Worm (Caenorhabditis elegans) whole organism, L4 larva: ENCODE measurements around the gene K12H6.10.

ENCODE experiments used
- aly-2 ChIP-seq: sonication (generic microtip); optimal IDR thresholded peaks from 2 replicates; lab custom pipeline; 2018; ENCODE audit warnings: missing biosample characterization, missing genetic modification characterization
- ama-1 ChIP-seq: fragments of 150-350 bp; optimal IDR thresholded peaks from 2 replicates; lab custom pipeline; 2014; ENCODE audit warnings: inconsistent platforms, mixed read lengths
- ctbp-1 ChIP-seq: fragments of 200-800 bp; sonication (Bioruptor generic); IDR thresholded peaks from 2 replicates; pipeline ENCODE4 v1.3.6; 2022; ENCODE audit warnings: missing genetic modification reagents, missing genetic modification characterization, missing compliant biosample characterization
- daf-16 ChIP-seq, 3 experiments: sonication (generic microtip); optimal IDR thresholded peaks; 2 replicates each; lab custom pipeline; 2016 to 2017; ENCODE audit warnings: missing genetic modification characterization in 3 of 3, missing genetic modification reagents in 3 of 3, mild to moderate bottlenecking in 2 of 3, missing compliant biosample characterization in 2 of 3, missing biosample characterization in 1 of 3, moderate library complexity in 1 of 3
- lin-1 ChIP-seq: fragments of 200-800 bp; sonication (Bioruptor generic); IDR thresholded peaks from 2 replicates; pipeline ENCODE4 v1.3.6; 2022; ENCODE audit warnings: missing genetic modification reagents, missing genetic modification characterization, missing compliant biosample characterization
- snpc-1.2 ChIP-seq: fragments of 200-800 bp; sonication (Bioruptor generic); IDR thresholded peaks from 2 replicates; pipeline ENCODE4 v1.3.6; 2022; ENCODE audit warnings: missing genetic modification reagents, missing genetic modification characterization, missing compliant biosample characterization

- no peak for TF ChIP-seq aly-2 (tag; lab: Kevin White, UChicago)
- no peak for TF ChIP-seq ctbp-1 (GFP tag; lab: Robert Waterston, UW)
- no peak for TF ChIP-seq ama-1
- TF ChIP-seq lin-1 (GFP tag; lab: Robert Waterston, UW): no peak
- no peak for TF ChIP-seq snpc-1.2 (GFP tag; lab: Robert Waterston, UW)
- no peak for TF ChIP-seq daf-16 (GFP tag; optimal IDR thresholded peaks at IDR 0.05; lab: Kevin White, UChicago)
- TF ChIP-seq daf-16 (tag; optimal IDR thresholded peaks at IDR 0.05; lab: Kevin White, UChicago): no peak
Observed at ce11 chrII:2866541-2867124, 44.0 kb downstream of the K12H6.10 start, which contains the start of the genes Y110A2AL.9 and Y110A2AL.3.
